Fruit fly (Drosophila melanogaster): ENCODE data around the gene SCOT.

DNA sequence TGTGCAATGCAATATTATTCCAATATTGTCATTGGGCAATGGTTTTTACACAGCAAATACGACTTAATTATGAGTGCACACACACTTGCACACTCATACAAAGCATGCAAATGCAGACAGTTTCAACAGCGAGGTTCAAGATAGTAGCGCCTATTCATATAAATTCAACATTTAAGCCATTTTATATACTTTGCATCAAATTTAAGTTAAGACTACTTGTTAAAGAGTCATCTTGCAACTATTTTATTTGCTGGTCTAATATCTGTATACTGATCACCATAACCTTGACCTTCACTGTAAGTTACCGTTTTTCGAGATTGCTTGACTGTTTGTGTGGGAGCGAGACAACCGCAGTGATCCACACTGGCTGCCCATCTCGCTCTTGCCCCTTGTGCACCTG, 22.5 kb downstream of the SCOT start:
- no peak for TF ChIP-seq Sox14 (GFP tag; optimal IDR thresholded peaks at IDR 0.05)
- no peak for TF ChIP-seq CG7368 (GFP tag; optimal IDR thresholded peaks at IDR 0.05)
- no peak for TF ChIP-seq Eip75B (GFP tag; optimal IDR thresholded peaks at IDR 0.05)
- no peak for TF ChIP-seq achi (GFP tag; optimal IDR thresholded peaks at IDR 0.05)
- no peak for TF ChIP-seq CG6276 (GFP tag; optimal IDR thresholded peaks at IDR 0.05)
- TF ChIP-seq ss (GFP tag; optimal IDR thresholded peaks at IDR 0.05), result no peak
- TF ChIP-seq lz (GFP tag; optimal IDR thresholded peaks at IDR 0.05), result no peak

Measured in whole organism, prepupa.